Fruit fly (Drosophila melanogaster): Measurements from ENCODE around the gene CG32713.
A peak's percentile ranks its signal among the peaks of the same experiment; 100 is the strongest.

The CG32713 gene

dm6 chrX:8420772-8421448, 36.5 kb downstream of the CG32713 start (continued):
- peak; percentile 70 for TF ChIP-seq CG6808 (GFP tag; optimal IDR thresholded peaks at IDR 0.05)
- TF ChIP-seq Sox14 (GFP tag; optimal IDR thresholded peaks at IDR 0.05) = peak; percentile 67
- no peak for TF ChIP-seq fd59A (GFP tag; optimal IDR thresholded peaks at IDR 0.05)
- peak; percentile 31 for TF ChIP-seq CG8632 (GFP tag; optimal IDR thresholded peaks at IDR 0.05)
- peak; percentile 37 for TF ChIP-seq topi (GFP tag; optimal IDR thresholded peaks at IDR 0.05)
- TF ChIP-seq CG7368 (GFP tag; optimal IDR thresholded peaks at IDR 0.05) = peak; percentile 29
- TF ChIP-seq CG6163 (GFP tag; IDR thresholded peaks at IDR 0.05) = peak; percentile 90; the same call in 2 of the 3 replicates
- no peak for TF ChIP-seq svp (GFP tag)

DNA sequence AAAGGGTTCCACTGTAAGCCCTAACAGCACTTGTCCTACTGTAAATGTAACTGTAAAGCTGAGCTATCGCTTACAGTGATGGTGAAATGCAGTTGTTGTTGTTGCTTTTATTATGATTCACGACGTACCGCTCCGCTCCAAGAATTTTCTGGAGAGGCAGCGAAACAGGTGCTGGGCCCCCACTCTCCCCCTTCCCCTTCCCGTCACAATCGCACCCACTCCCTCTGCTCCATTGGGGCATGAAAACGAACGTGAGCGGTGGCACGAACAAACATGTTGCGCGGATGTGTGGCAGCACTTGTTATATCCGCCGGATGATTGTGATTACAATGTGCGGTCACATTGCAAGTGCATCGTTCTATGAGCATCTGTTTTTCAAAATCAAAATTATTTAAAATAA, 37.9 kb downstream of the CG32713 start:
- TF ChIP-seq esn (GFP tag; optimal IDR thresholded peaks at IDR 0.05) = no peak
- peak; percentile 4 to 43 for TF ChIP-seq ss (GFP tag; optimal IDR thresholded peaks at IDR 0.05)
- TF ChIP-seq Blimp-1 (GFP tag; optimal IDR thresholded peaks at IDR 0.05) = peak; percentile 21
- TF ChIP-seq Hr39 (GFP tag; optimal IDR thresholded peaks at IDR 0.05) = no peak
- no peak for TF ChIP-seq OdsH (GFP tag; optimal IDR thresholded peaks at IDR 0.05)
- no peak for TF ChIP-seq CG7368 (GFP tag; optimal IDR thresholded peaks at IDR 0.05)
- no peak for TF ChIP-seq Sox102F (GFP tag; optimal IDR thresholded peaks at IDR 0.05)
- TF ChIP-seq net (GFP tag; optimal IDR thresholded peaks at IDR 0.05) = no peak
- TF ChIP-seq CG1621 (tag; optimal IDR thresholded peaks at IDR 0.05) = no peak
- no peak for TF ChIP-seq dac (GFP tag; optimal IDR thresholded peaks at IDR 0.05)
- no peak for TF ChIP-seq vri (GFP tag; optimal IDR thresholded peaks at IDR 0.05)

- no peak for TF ChIP-seq CG11294 (GFP tag; IDR thresholded peaks at IDR 0.05)
- peak; percentile 22 for TF ChIP-seq CG3919 (GFP tag; optimal IDR thresholded peaks at IDR 0.05)
- TF ChIP-seq achi (GFP tag; optimal IDR thresholded peaks at IDR 0.05) = no peak
- peak; percentile 3 for TF ChIP-seq OdsH (GFP tag; optimal IDR thresholded peaks at IDR 0.05)
- peak; percentile 15 for TF ChIP-seq svp (GFP tag)
- peak; percentile 10 for TF ChIP-seq topi (GFP tag; optimal IDR thresholded peaks at IDR 0.05)
- no peak for TF ChIP-seq CG6276 (GFP tag; optimal IDR thresholded peaks at IDR 0.05)
- TF ChIP-seq CG10669 (GFP tag; optimal IDR thresholded peaks at IDR 0.05) = no peak
- peak; percentile 17 for TF ChIP-seq CG32006 (GFP tag; optimal IDR thresholded peaks at IDR 0.05)
- TF ChIP-seq CG8632 (GFP tag; optimal IDR thresholded peaks at IDR 0.05) = peak; percentile 4
- TF ChIP-seq fd59A (GFP tag; optimal IDR thresholded peaks at IDR 0.05) = no peak
- TF ChIP-seq Met (GFP tag; optimal IDR thresholded peaks at IDR 0.05) = no peak
- no peak for TF ChIP-seq Hr4 (GFP tag; optimal IDR thresholded peaks at IDR 0.05)
- no peak for TF ChIP-seq Sox102F (GFP tag; optimal IDR thresholded peaks at IDR 0.05)
- no peak for TF ChIP-seq Ets21C (GFP tag; optimal IDR thresholded peaks at IDR 0.05)
- TF ChIP-seq Lpt (GFP tag; optimal IDR thresholded peaks at IDR 0.05) = no peak
- TF ChIP-seq Eip78C (GFP tag) = peak; percentile 72
- no peak for TF ChIP-seq net (GFP tag; optimal IDR thresholded peaks at IDR 0.05)
- TF ChIP-seq esn (GFP tag; optimal IDR thresholded peaks at IDR 0.05) = no peak
- no peak for TF ChIP-seq CG4318 (GFP tag; optimal IDR thresholded peaks at IDR 0.05)
- TF ChIP-seq acj6 (GFP tag; optimal IDR thresholded peaks at IDR 0.05) = peak; percentile 3
- peak; percentile 37; the same call in 1 of the 2 replicates for TF ChIP-seq CG15336 (GFP tag; IDR thresholded peaks at IDR 0.05)
- TF ChIP-seq CG31627 (GFP tag; optimal IDR thresholded peaks at IDR 0.05) = no peak
- TF ChIP-seq Blimp-1 (GFP tag; optimal IDR thresholded peaks at IDR 0.05) = no peak
- no peak for TF ChIP-seq pdm3 (GFP tag; optimal IDR thresholded peaks at IDR 0.05)
- no peak for TF ChIP-seq vri (GFP tag; optimal IDR thresholded peaks at IDR 0.05)
- no peak for TF ChIP-seq ss (GFP tag; optimal IDR thresholded peaks at IDR 0.05)
Measured at dm6 chrX:8416956-8417355, 40.5 kb downstream of the CG32713 start.

DNA sequence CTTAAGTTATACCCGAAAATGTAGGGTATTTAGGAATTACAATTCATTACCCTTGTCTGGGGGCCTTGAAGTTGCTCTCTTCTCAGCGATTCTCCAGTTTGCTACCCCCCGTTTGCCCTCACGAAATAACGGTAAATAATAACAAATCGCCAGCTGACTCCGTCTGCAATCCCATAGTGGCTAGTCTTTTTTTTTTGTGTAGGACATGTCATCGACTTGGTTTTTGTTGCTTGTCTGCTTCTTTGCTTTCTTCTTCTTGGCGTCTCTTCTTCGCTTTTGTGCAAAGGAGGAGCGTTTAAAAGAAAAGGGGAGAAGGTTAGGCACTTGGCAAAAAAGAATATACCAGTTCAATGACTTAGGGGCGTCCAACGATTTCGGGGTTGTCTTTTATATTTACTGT, 41.2 kb downstream of the CG32713 start:
- TF ChIP-seq CG10631 (GFP tag; optimal IDR thresholded peaks at IDR 0.05) = no peak
- TF ChIP-seq Smox (GFP tag; optimal IDR thresholded peaks at IDR 0.05) = no peak
- peak; percentile 4 for TF ChIP-seq Met (GFP tag; optimal IDR thresholded peaks at IDR 0.05)
- no peak for TF ChIP-seq vri (GFP tag; optimal IDR thresholded peaks at IDR 0.05)
- TF ChIP-seq CG3919 (GFP tag; optimal IDR thresholded peaks at IDR 0.05) = no peak
- no peak for TF ChIP-seq eg (GFP tag; IDR thresholded peaks at IDR 0.05)
- TF ChIP-seq cyc (GFP tag; optimal IDR thresholded peaks at IDR 0.05) = no peak
- no peak for TF ChIP-seq CG16779 (tag; optimal IDR thresholded peaks at IDR 0.05)
- TF ChIP-seq Eip78C (GFP tag) = peak; percentile 74
